Fruit fly (Drosophila melanogaster) whole organism, embryonic: ENCODE data around the gene Polr1H.

Experiments
- Adf1 ChIP-seq: fragments of 200-800 bp; sonication (Bioruptor generic); IDR thresholded peaks from 2 replicates; pipeline ENCODE4 v1.3.6; 2022; ENCODE audit warnings: missing biosample characterization, missing genetic modification characterization
- Atf-2 ChIP-seq: fragments of 200-800 bp; sonication (Bioruptor generic); optimal IDR thresholded peaks from 2 replicates; lab custom pipeline; 2016; ENCODE audit warnings: missing biosample characterization, missing genetic modification characterization
- Bdp1 ChIP-seq: fragments of 200-800 bp; sonication (Bioruptor generic); optimal IDR thresholded peaks from 3 replicates; lab custom pipeline; 2016; ENCODE audit warnings: missing biosample characterization, missing genetic modification characterization
- CG10979 ChIP-seq: fragments of 200-800 bp; sonication (Bioruptor generic); optimal IDR thresholded peaks from 2 replicates; lab custom pipeline; 2018; ENCODE audit warnings: missing biosample characterization, mild to moderate bottlenecking, missing genetic modification characterization, moderate library complexity
- CG11247 ChIP-seq: fragments of 200-800 bp; sonication (Bioruptor generic); IDR thresholded peaks from 2 replicates; pipeline ENCODE4 v1.3.6; 2022; ENCODE audit warnings: missing biosample characterization, missing genetic modification characterization
- CG12155 ChIP-seq: fragments of 200-800 bp; sonication (Bioruptor generic); optimal IDR thresholded peaks from 3 replicates; lab custom pipeline; 2016; ENCODE audit warnings: missing biosample characterization, missing genetic modification characterization
- CG13424 ChIP-seq: fragments of 200-800 bp; sonication (Bioruptor generic); optimal IDR thresholded peaks from 2 replicates; lab custom pipeline; 2019; ENCODE audit warnings: missing biosample characterization, mild to moderate bottlenecking, missing genetic modification characterization, moderate library complexity
- CG14860 ChIP-seq: fragments of 200-800 bp; sonication (Bioruptor generic); IDR thresholded peaks from 3 replicates; pipeline ENCODE4 v1.3.6; 2022; ENCODE audit warnings: missing biosample characterization, missing genetic modification characterization; ENCODE audit not compliant: partially characterized antibody
- CG15011 ChIP-seq: fragments of 200-800 bp; sonication (Bioruptor generic); optimal IDR thresholded peaks from 3 replicates; lab custom pipeline; 2018; ENCODE audit warnings: missing biosample characterization, mild to moderate bottlenecking, missing genetic modification characterization
- CG17361 ChIP-seq: fragments of 200-800 bp; sonication (Bioruptor generic); IDR thresholded peaks from 3 replicates; pipeline ENCODE4 v1.3.6; 2022; ENCODE audit warnings: missing biosample characterization, missing genetic modification characterization
- CG18764 ChIP-seq: fragments of 200-800 bp; sonication (Bioruptor generic); optimal IDR thresholded peaks from 3 replicates; lab custom pipeline; 2016; ENCODE audit warnings: missing biosample characterization, missing genetic modification characterization
- CG2129 ChIP-seq: fragments of 200-800 bp; sonication (Bioruptor generic); IDR thresholded peaks from 2 replicates; pipeline ENCODE4 v1.3.6; 2022; ENCODE audit warnings: missing biosample characterization, missing genetic modification characterization; ENCODE audit not compliant: partially characterized antibody
- CG31441 ChIP-seq: fragments of 200-800 bp; sonication (Bioruptor generic); IDR thresholded peaks from 2 replicates; pipeline ENCODE4 v1.3.6; 2022; ENCODE audit warnings: missing biosample characterization, missing genetic modification characterization
- CG34422 ChIP-seq: fragments of 200-800 bp; sonication (Bioruptor generic); IDR thresholded peaks from 3 replicates; pipeline ENCODE4 v1.3.6; 2022; ENCODE audit warnings: missing biosample characterization, missing genetic modification characterization
- CG4820 ChIP-seq: fragments of 200-800 bp; sonication (Bioruptor generic); optimal IDR thresholded peaks from 3 replicates; lab custom pipeline; 2016; ENCODE audit warnings: missing biosample characterization, missing genetic modification characterization
- CG5180 ChIP-seq: fragments of 200-800 bp; sonication (Bioruptor generic); optimal IDR thresholded peaks from 3 replicates; lab custom pipeline; 2017; ENCODE audit warnings: missing biosample characterization, missing genetic modification characterization, mild to moderate bottlenecking, moderate library complexity, missing genetic modification reagents
- CG6854 ChIP-seq: fragments of 200-800 bp; sonication (Bioruptor generic); optimal IDR thresholded peaks from 3 replicates; lab custom pipeline; 2017; ENCODE audit warnings: missing biosample characterization, mild to moderate bottlenecking, missing genetic modification characterization
- CG7556 ChIP-seq: fragments of 200-800 bp; sonication (Bioruptor generic); optimal IDR thresholded peaks from 2 replicates; lab custom pipeline; 2017; ENCODE audit warnings: missing biosample characterization, mild to moderate bottlenecking, missing genetic modification characterization
- CG9437 ChIP-seq: fragments of 200-800 bp; sonication (Bioruptor generic); optimal IDR thresholded peaks from 2 replicates; lab custom pipeline; 2018; ENCODE audit warnings: missing biosample characterization, mild to moderate bottlenecking, missing genetic modification characterization
- CG9797 ChIP-seq: fragments of 200-800 bp; sonication (Bioruptor generic); optimal IDR thresholded peaks from 3 replicates; lab custom pipeline; 2018; ENCODE audit warnings: missing biosample characterization, mild to moderate bottlenecking, missing genetic modification characterization
- D19B ChIP-seq: fragments of 200-800 bp; sonication (Bioruptor generic); optimal IDR thresholded peaks from 2 replicates; lab custom pipeline; 2017; ENCODE audit warnings: missing biosample characterization, mild to moderate bottlenecking, missing genetic modification characterization
- Dek ChIP-seq: fragments of 200-800 bp; sonication (Bioruptor generic); optimal IDR thresholded peaks from 3 replicates; lab custom pipeline; 2019; ENCODE audit warnings: missing biosample characterization, mild to moderate bottlenecking, missing genetic modification characterization, moderate library complexity
- Doc2 ChIP-seq: fragments of 200-800 bp; sonication (Bioruptor generic); IDR thresholded peaks from 2 replicates; pipeline ENCODE4 v1.3.6; 2022; ENCODE audit warnings: missing biosample characterization, missing genetic modification characterization
- Elba2 ChIP-seq: fragments of 200-800 bp; sonication (Bioruptor generic); optimal IDR thresholded peaks from 3 replicates; lab custom pipeline; 2016; ENCODE audit warnings: missing biosample characterization, missing genetic modification characterization
- Fer1 ChIP-seq: fragments of 200-800 bp; sonication (Bioruptor generic); optimal IDR thresholded peaks from 2 replicates; lab custom pipeline; 2017; ENCODE audit warnings: missing biosample characterization, mild to moderate bottlenecking, missing genetic modification characterization
- Kr ChIP-seq: fragments of 200-800 bp; sonication (Bioruptor generic); optimal IDR thresholded peaks from 2 replicates; lab custom pipeline; 2017; ENCODE audit warnings: missing biosample characterization, mild to moderate bottlenecking, missing genetic modification characterization
- MESR4 ChIP-seq: fragments of 200-800 bp; sonication (Bioruptor generic); optimal IDR thresholded peaks from 2 replicates; lab custom pipeline; 2018; ENCODE audit warnings: missing biosample characterization, mild to moderate bottlenecking, missing genetic modification characterization, moderate library complexity
- NFAT ChIP-seq: fragments of 200-800 bp; sonication (Bioruptor generic); IDR thresholded peaks from 2 replicates; pipeline ENCODE4 v1.3.6; 2022; ENCODE audit warnings: missing biosample characterization, missing genetic modification characterization
- Nf-YB ChIP-seq: fragments of 200-800 bp; sonication (Bioruptor generic); optimal IDR thresholded peaks from 3 replicates; lab custom pipeline; 2019; ENCODE audit warnings: missing biosample characterization, mild to moderate bottlenecking, missing genetic modification characterization, moderate library complexity
- Nf-YC ChIP-seq: fragments of 200-800 bp; optimal IDR thresholded peaks from 3 replicates; lab custom pipeline; 2019; ENCODE audit warnings: missing biosample characterization, mild to moderate bottlenecking, missing genetic modification characterization, moderate library complexity
- Oaz ChIP-seq: fragments of 200-800 bp; sonication (Bioruptor generic); IDR thresholded peaks from 2 replicates; pipeline ENCODE4 v1.3.6; 2022; ENCODE audit warnings: missing biosample characterization, missing genetic modification characterization
- Pdp1 ChIP-seq, 2 experiments: fragments of 200-800 bp; sonication (Bioruptor generic); optimal IDR thresholded peaks; 3 replicates each; lab custom pipeline; 2016; ENCODE audit warnings: missing biosample characterization in 2 of 2, missing genetic modification characterization in 2 of 2, mild to moderate bottlenecking in 1 of 2, moderate library complexity in 1 of 2
- Ptx1 ChIP-seq: fragments of 200-800 bp; sonication (Bioruptor generic); IDR thresholded peaks from 2 replicates; pipeline ENCODE4 v1.3.6; 2022; ENCODE audit warnings: missing biosample characterization, missing genetic modification characterization
- Rx ChIP-seq: fragments of 200-800 bp; sonication (Bioruptor generic); IDR thresholded peaks from 2 replicates; pipeline ENCODE4 v1.3.6; 2022; ENCODE audit warnings: missing biosample characterization, missing genetic modification characterization
- al ChIP-seq: fragments of 200-800 bp; sonication (Bioruptor generic); IDR thresholded peaks from 2 replicates; pipeline ENCODE4 v1.3.6; 2022; ENCODE audit warnings: missing biosample characterization, missing genetic modification characterization
- bab2 ChIP-seq: fragments of 200-800 bp; sonication (Bioruptor generic); optimal IDR thresholded peaks from 2 replicates; lab custom pipeline; 2016; ENCODE audit warnings: missing biosample characterization, missing genetic modification characterization
- cg ChIP-seq: fragments of 200-800 bp; sonication (Bioruptor generic); optimal IDR thresholded peaks from 3 replicates; lab custom pipeline; 2019; ENCODE audit warnings: missing biosample characterization, mild to moderate bottlenecking, missing genetic modification characterization, moderate library complexity
- dimm ChIP-seq: fragments of 200-800 bp; sonication (Bioruptor generic); IDR thresholded peaks from 2 replicates; pipeline ENCODE4 v1.3.6; 2022; ENCODE audit warnings: missing biosample characterization, missing genetic modification characterization
- dm ChIP-seq: fragments of 200-800 bp; sonication (Bioruptor generic); optimal IDR thresholded peaks from 3 replicates; lab custom pipeline; 2016; ENCODE audit warnings: missing biosample characterization, missing genetic modification characterization
- eve ChIP-seq, 2 experiments: fragments of >200 bp; optimal IDR thresholded peaks; 2 replicates each; lab custom pipeline; 2017; ENCODE audit warnings: missing biosample characterization in 2 of 2, missing genetic modification characterization in 2 of 2
- exex ChIP-seq: fragments of 200-800 bp; sonication (Bioruptor generic); optimal IDR thresholded peaks from 4 replicates; lab custom pipeline; 2018; ENCODE audit warnings: missing biosample characterization, mild to moderate bottlenecking, missing genetic modification characterization, moderate library complexity
- fd102C ChIP-seq: fragments of 200-800 bp; sonication (Bioruptor generic); optimal IDR thresholded peaks from 2 replicates; lab custom pipeline; 2018; ENCODE audit warnings: missing biosample characterization, mild to moderate bottlenecking, missing genetic modification characterization, moderate library complexity
- fd64A ChIP-seq: fragments of 200-800 bp; sonication (Bioruptor generic); optimal IDR thresholded peaks from 3 replicates; lab custom pipeline; 2018; ENCODE audit warnings: missing biosample characterization, mild to moderate bottlenecking, missing genetic modification characterization
- gce ChIP-seq: fragments of 200-800 bp; sonication (Bioruptor generic); IDR thresholded peaks from 3 replicates; pipeline ENCODE4 v1.3.6; 2022; ENCODE audit warnings: missing biosample characterization, missing genetic modification characterization
- h ChIP-seq: fragments of >200 bp; optimal IDR thresholded peaks from 2 replicates; lab custom pipeline; 2017
- hth ChIP-seq: fragments of >200 bp; optimal IDR thresholded peaks from 2 replicates; lab custom pipeline; 2017; ENCODE audit warnings: inconsistent platforms
- jumu ChIP-seq: fragments of 200-800 bp; sonication (Bioruptor generic); optimal IDR thresholded peaks from 3 replicates; lab custom pipeline; 2016; ENCODE audit warnings: missing biosample characterization, missing genetic modification characterization
- sisA ChIP-seq: fragments of 200-800 bp; sonication (Bioruptor generic); IDR thresholded peaks from 2 replicates; pipeline ENCODE4 v1.3.6; 2022; ENCODE audit warnings: missing biosample characterization, missing genetic modification characterization
- tap ChIP-seq: fragments of 200-800 bp; optimal IDR thresholded peaks from 3 replicates; lab custom pipeline; 2019; ENCODE audit warnings: missing biosample characterization, mild to moderate bottlenecking, missing genetic modification characterization, moderate library complexity
- tna ChIP-seq: fragments of 200-800 bp; sonication (Bioruptor generic); IDR thresholded peaks from 2 replicates; pipeline ENCODE4 v1.3.6; 2022; ENCODE audit warnings: missing biosample characterization, missing genetic modification characterization; ENCODE audit not compliant: partially characterized antibody
- trem ChIP-seq: fragments of 200-800 bp; optimal IDR thresholded peaks from 3 replicates; lab custom pipeline; 2019; ENCODE audit warnings: missing biosample characterization, mild to moderate bottlenecking, missing genetic modification characterization, moderate library complexity
- zfh1 ChIP-seq: fragments of 200-800 bp; sonication (Bioruptor generic); IDR thresholded peaks from 3 replicates; pipeline ENCODE4 v1.3.6; 2022; ENCODE audit warnings: missing biosample characterization, missing genetic modification characterization

The Polr1H gene

dm6 chr3R:21781448-21781847 lies 3.8 kb upstream of the Polr1H start (continued):
- peak; percentile 83 for TF ChIP-seq Ptx1 (GFP tag; lab: Robert Waterston, UW)
- peak; percentile 11 for TF ChIP-seq jumu (GFP tag; lab: Kevin White, UChicago)
- no peak for TF ChIP-seq Nf-YC
- no peak for TF ChIP-seq CG5180 (GFP tag; lab: Kevin White, UChicago)
- no peak for TF ChIP-seq cg (GFP tag; lab: Kevin White, UChicago)
- peak; percentile 61; the same call in 1 of the 3 replicates for TF ChIP-seq zfh1 (GFP tag; lab: Robert Waterston, UW)
- TF ChIP-seq al (GFP tag; lab: Robert Waterston, UW), result peak; percentile 65
- TF ChIP-seq CG31441 (GFP tag; lab: Robert Waterston, UW), result no peak; the same call in 1 of the 2 replicates
- no peak for TF ChIP-seq tna (GFP tag; lab: Robert Waterston, UW)
- TF ChIP-seq Pdp1 (GFP tag; optimal IDR thresholded peaks at IDR 0.05; lab: Kevin White, UChicago), result peak; percentile 36 to 47
- no peak for TF ChIP-seq NFAT
- TF ChIP-seq CG10979, result peak; percentile 73
- peak; percentile 45 for TF ChIP-seq CG18764
- no peak; the same call in 1 of the 3 replicates for TF ChIP-seq CG17361 (GFP tag; lab: Robert Waterston, UW)
- no peak for TF ChIP-seq h (lab: Kevin White, UChicago)
- peak; percentile 61 for TF ChIP-seq CG4820 (GFP tag; lab: Kevin White, UChicago)
- peak; percentile 73 for TF ChIP-seq Fer1 (GFP tag; lab: Kevin White, UChicago)
- TF ChIP-seq CG9437 (GFP tag; lab: Kevin White, UChicago), result peak; percentile 20
- TF ChIP-seq dimm (GFP tag; lab: Robert Waterston, UW), result no peak
- TF ChIP-seq Doc2 (GFP tag; lab: Robert Waterston, UW), result no peak
- peak; percentile 13 for TF ChIP-seq Dek (tag; lab: Kevin White, UChicago)
- peak; percentile 51 for TF ChIP-seq CG12155 (GFP tag; lab: Kevin White, UChicago)
- no peak for TF ChIP-seq Elba2 (GFP tag; lab: Kevin White, UChicago)
- TF ChIP-seq CG7556, result peak; percentile 60
- TF ChIP-seq fd64A (GFP tag; lab: Kevin White, UChicago), result no peak
- TF ChIP-seq hth (lab: Kevin White, UChicago), result no peak
- TF ChIP-seq CG34422 (GFP tag; lab: Robert Waterston, UW), result peak; percentile 71; the same call in 1 of the 3 replicates
- peak; percentile 70 for TF ChIP-seq sisA (GFP tag; lab: Robert Waterston, UW)
- peak; percentile 14 for TF ChIP-seq D19B
- no peak for TF ChIP-seq Kr (GFP tag; lab: Kevin White, UChicago)
- TF ChIP-seq Atf-2 (GFP tag; lab: Kevin White, UChicago), result peak; percentile 20
- no peak for TF ChIP-seq CG2129 (GFP tag; lab: Robert Waterston, UW)
- no peak for TF ChIP-seq exex (tag; lab: Kevin White, UChicago)
- TF ChIP-seq Nf-YB (GFP tag; lab: Kevin White, UChicago), result peak; percentile 36
- no peak for TF ChIP-seq MESR4 (GFP tag; lab: Kevin White, UChicago)
- TF ChIP-seq CG14860 (GFP tag; lab: Robert Waterston, UW), result no peak
- peak; percentile 47 for TF ChIP-seq dm
- TF ChIP-seq gce (GFP tag; lab: Robert Waterston, UW), result no peak
- peak; percentile 47 for TF ChIP-seq tap (tag; lab: Kevin White, UChicago)
- peak; percentile 67 for TF ChIP-seq CG13424 (tag; lab: Kevin White, UChicago)
- no peak for TF ChIP-seq fd102C (GFP tag; lab: Kevin White, UChicago)
- peak; percentile 1 for TF ChIP-seq trem (tag; lab: Kevin White, UChicago)
- no peak for TF ChIP-seq Adf1
- peak; percentile 51 for TF ChIP-seq Bdp1 (GFP tag; lab: Kevin White, UChicago)
- TF ChIP-seq CG11247 (GFP tag; lab: Robert Waterston, UW), result peak; percentile 33; the same call in 1 of the 2 replicates
- TF ChIP-seq bab2 (GFP tag; lab: Kevin White, UChicago), result peak; percentile 61
- no peak for TF ChIP-seq CG9797
- no peak for TF ChIP-seq CG6854 (GFP tag; lab: Kevin White, UChicago)
- TF ChIP-seq Oaz, result no peak; the same call in 1 of the 2 replicates
- no peak for TF ChIP-seq eve (GFP tag; optimal IDR thresholded peaks at IDR 0.05; lab: Kevin White, UChicago)
- TF ChIP-seq Rx, result no peak
- peak; percentile 18 for TF ChIP-seq CG15011 (GFP tag; lab: Kevin White, UChicago)
